Worm (Caenorhabditis elegans) whole organism, young adult: ENCODE measurements around the gene W07E11.1.

Experiments used
- him-1 ChIP-seq: sonication (generic microtip); optimal IDR thresholded peaks from 2 replicates; lab custom pipeline; 2016; ENCODE audit warnings: missing genotype, missing genetic modification reagents, missing genetic modification characterization, missing compliant biosample characterization
- hmg-20 ChIP-seq: fragments of 200-800 bp; sonication (Bioruptor generic); IDR thresholded peaks from 2 replicates; pipeline ENCODE4 v1.3.6; 2022; ENCODE audit warnings: missing genetic modification reagents, missing genetic modification characterization, missing compliant biosample characterization
- let-607 ChIP-seq, 2 experiments: fragments of 200-800 bp in 1 of 2; sonication (Bioruptor generic) in 1 of 2; sonication (generic microtip) in 1 of 2; optimal IDR thresholded peaks; 2 replicates each; lab custom pipeline; 2016 to 2018; ENCODE audit warnings: mild to moderate bottlenecking in 2 of 2, missing compliant biosample characterization in 2 of 2, missing genetic modification characterization in 2 of 2, moderate library complexity in 2 of 2, missing genotype in 1 of 2
- nfya-2 ChIP-seq: fragments of 200-800 bp; sonication (Bioruptor generic); IDR thresholded peaks from 2 replicates; pipeline ENCODE4 v1.3.6; 2022; ENCODE audit warnings: missing genetic modification reagents, missing genetic modification characterization, missing compliant biosample characterization

DNA sequence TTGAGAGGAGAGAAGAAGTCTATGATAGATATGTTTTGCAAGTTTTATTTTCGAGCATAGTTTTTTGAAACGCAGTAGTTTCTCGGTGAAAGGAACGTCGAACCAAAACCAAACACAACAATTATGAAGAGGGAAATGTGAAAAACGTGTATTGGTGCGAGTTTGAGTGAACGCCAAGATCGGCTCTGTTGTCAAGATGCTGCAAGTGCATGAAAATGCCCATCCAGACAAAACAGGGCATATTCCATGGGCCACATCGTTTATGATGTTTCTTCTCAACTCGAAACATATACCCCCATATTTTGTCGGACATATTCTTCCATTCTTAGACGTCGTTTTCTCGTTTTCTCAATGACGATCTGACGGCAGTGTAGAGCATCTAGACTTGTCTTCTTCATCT lies 38.6 kb downstream of the W07E11.1 start:
- TF ChIP-seq let-607 (tag; optimal IDR thresholded peaks at IDR 0.05; lab: Kevin White, UChicago) (no peak), hmg-20 (GFP tag; lab: Robert Waterston, UW) (no peak), nfya-2 (GFP tag; lab: Robert Waterston, UW) (no peak), him-1 (tag; lab: Kevin White, UChicago) (no peak)
